Fruit fly (Drosophila melanogaster) whole organism, prepupa: ENCODE data around the gene CG6153.
A peak's percentile ranks its signal among the peaks of the same experiment; 100 is the strongest.

ENCODE experiments used
- Blimp-1 ChIP-seq: fragments of 200-800 bp; sonication (Bioruptor generic); optimal IDR thresholded peaks from 3 replicates; lab custom pipeline; 2017; ENCODE audit warnings: missing biosample characterization, missing genetic modification characterization, mild to moderate bottlenecking, moderate library complexity, missing genetic modification reagents
- CG11762 ChIP-seq: fragments of 200-800 bp; sonication (Bioruptor generic); optimal IDR thresholded peaks from 3 replicates; lab custom pipeline; 2016; ENCODE audit warnings: missing biosample characterization, missing genetic modification characterization; ENCODE audit not compliant: insufficient read depth
- CG16779 ChIP-seq: fragments of 200-800 bp; sonication (Bioruptor generic); optimal IDR thresholded peaks from 3 replicates; lab custom pipeline; 2017; ENCODE audit warnings: missing biosample characterization, mild to moderate bottlenecking, missing genetic modification characterization
- CG3032 ChIP-seq: fragments of 200-800 bp; optimal IDR thresholded peaks from 2 replicates; lab custom pipeline; 2019; ENCODE audit warnings: missing biosample characterization, mild to moderate bottlenecking, missing genetic modification characterization, moderate library complexity
- CG6163 ChIP-seq: fragments of 200-800 bp; sonication (Bioruptor generic); IDR thresholded peaks from 3 replicates; pipeline ENCODE4 v1.3.6; 2022; ENCODE audit warnings: missing biosample characterization, missing genetic modification characterization
- CG6808 ChIP-seq: fragments of 200-800 bp; sonication (Bioruptor generic); optimal IDR thresholded peaks from 3 replicates; lab custom pipeline; 2017; ENCODE audit warnings: missing biosample characterization, missing genetic modification characterization, mild to moderate bottlenecking, moderate library complexity, missing genetic modification reagents
- CG8319 ChIP-seq: fragments of 200-800 bp; sonication (Bioruptor generic); optimal IDR thresholded peaks from 3 replicates; lab custom pipeline; 2016; ENCODE audit warnings: missing biosample characterization, missing genetic modification characterization
- CG8632 ChIP-seq: fragments of 200-800 bp; sonication (Bioruptor generic); optimal IDR thresholded peaks from 3 replicates; lab custom pipeline; 2016; ENCODE audit warnings: missing biosample characterization, missing genetic modification characterization
- Eip93F ChIP-seq: fragments of 200-800 bp; sonication (Bioruptor generic); optimal IDR thresholded peaks from 2 replicates; lab custom pipeline; 2016; ENCODE audit warnings: missing biosample characterization, mild to moderate bottlenecking, missing genetic modification characterization
- Ets21C ChIP-seq: fragments of 200-800 bp; sonication (Bioruptor generic); optimal IDR thresholded peaks from 3 replicates; lab custom pipeline; 2016; ENCODE audit warnings: missing biosample characterization, missing genetic modification characterization
- Ets96B ChIP-seq: fragments of 200-800 bp; optimal IDR thresholded peaks from 2 replicates; lab custom pipeline; 2019; ENCODE audit warnings: missing biosample characterization, mild to moderate bottlenecking, missing genetic modification characterization, moderate library complexity
- Hr39 ChIP-seq: fragments of 200-800 bp; sonication (Bioruptor generic); optimal IDR thresholded peaks from 2 replicates; lab custom pipeline; 2016; ENCODE audit warnings: missing biosample characterization, missing genetic modification characterization
- Lpt ChIP-seq: fragments of 200-800 bp; sonication (Bioruptor generic); optimal IDR thresholded peaks from 3 replicates; lab custom pipeline; 2016; ENCODE audit warnings: missing biosample characterization, missing genetic modification characterization
- Sox15 ChIP-seq: fragments of 200-800 bp; sonication (Bioruptor generic); optimal IDR thresholded peaks from 3 replicates; lab custom pipeline; 2016; ENCODE audit warnings: missing biosample characterization, missing genetic modification characterization
- dsx ChIP-seq: fragments of 200-800 bp; optimal IDR thresholded peaks from 3 replicates; lab custom pipeline; 2019; ENCODE audit warnings: missing biosample characterization, mild to moderate bottlenecking, missing genetic modification characterization, moderate library complexity; ENCODE audit not compliant: poor library complexity, severe bottlenecking
- esn ChIP-seq: fragments of 200-800 bp; sonication (Bioruptor generic); optimal IDR thresholded peaks from 2 replicates; lab custom pipeline; 2016; ENCODE audit warnings: missing biosample characterization, mild to moderate bottlenecking, missing genetic modification characterization, moderate library complexity
- lz ChIP-seq: fragments of 200-800 bp; sonication (Bioruptor generic); optimal IDR thresholded peaks from 3 replicates; lab custom pipeline; 2016; ENCODE audit warnings: missing biosample characterization, missing genetic modification characterization
- net ChIP-seq: fragments of 200-800 bp; sonication (Bioruptor generic); optimal IDR thresholded peaks from 3 replicates; lab custom pipeline; 2016; ENCODE audit warnings: missing biosample characterization, missing genetic modification characterization
- ss ChIP-seq, 2 experiments: fragments of 200-800 bp; sonication (Bioruptor generic); optimal IDR thresholded peaks; 2 replicates in 1 of 2; 3 replicates in 1 of 2; lab custom pipeline; 2017 to 2018; ENCODE audit warnings: mild to moderate bottlenecking in 2 of 2, missing biosample characterization in 2 of 2, missing genetic modification characterization in 2 of 2, moderate library complexity in 1 of 2

Gene CG6153

DNA sequence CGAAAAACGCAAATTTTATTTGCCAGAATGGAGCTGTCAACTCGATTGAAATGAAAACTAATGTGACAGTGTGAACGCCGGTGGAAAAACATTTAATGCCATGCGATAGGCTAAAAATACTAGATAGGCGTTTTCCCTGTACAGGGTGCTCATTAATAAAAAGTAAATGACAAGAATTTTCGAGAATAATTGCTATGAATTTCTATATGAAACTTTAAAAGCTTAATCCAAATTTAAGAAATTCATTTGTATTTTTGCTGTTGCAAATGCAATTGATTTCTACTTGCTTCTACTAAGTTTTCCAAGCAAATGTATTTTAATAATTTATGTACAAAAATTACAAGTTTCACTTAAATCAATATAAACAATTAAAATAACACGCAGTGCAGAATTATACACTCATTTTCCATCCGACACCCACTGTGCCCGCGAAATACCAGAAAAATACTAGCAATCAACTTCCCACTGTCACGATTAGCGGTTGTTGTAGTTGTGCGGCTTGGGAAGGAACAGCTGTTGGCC is 29.1 kb downstream of the CG6153 start, which contains the start of gene Pih1D1 (continued):
- peak; percentile 74 for TF ChIP-seq Eip93F (GFP tag; lab: Kevin White, UChicago)
- TF ChIP-seq ss (GFP tag; optimal IDR thresholded peaks at IDR 0.05; lab: Kevin White, UChicago), result peak; percentile 75 to 93
- TF ChIP-seq Lpt (GFP tag; lab: Kevin White, UChicago), result peak; percentile 93
- TF ChIP-seq CG8319 (GFP tag; lab: Kevin White, UChicago), result peak; percentile 94
- TF ChIP-seq CG6163, result peak; percentile 96
- TF ChIP-seq Ets96B (tag; lab: Kevin White, UChicago), result peak; percentile 94
- peak; percentile 97 for TF ChIP-seq Hr39 (GFP tag; lab: Kevin White, UChicago)
- TF ChIP-seq net (GFP tag; lab: Kevin White, UChicago), result peak; percentile 89
- TF ChIP-seq dsx (GFP tag; lab: Kevin White, UChicago), result peak; percentile 89
- peak; percentile 86 for TF ChIP-seq CG16779 (tag; lab: Kevin White, UChicago)
- peak; percentile 96 for TF ChIP-seq lz (GFP tag; lab: Kevin White, UChicago)
- TF ChIP-seq CG11762, result peak; percentile 95
- TF ChIP-seq CG6808, result peak; percentile 92
- peak; percentile 91 for TF ChIP-seq CG8632
- TF ChIP-seq Sox15 (GFP tag; lab: Kevin White, UChicago), result peak; percentile 96
- TF ChIP-seq Ets21C (GFP tag; lab: Kevin White, UChicago), result peak; percentile 95
- TF ChIP-seq Blimp-1 (GFP tag; lab: Kevin White, UChicago), result peak; percentile 88
- TF ChIP-seq CG3032 (tag; lab: Kevin White, UChicago), result peak; percentile 98
- peak; percentile 96 for TF ChIP-seq esn (GFP tag; lab: Kevin White, UChicago)
